Fruit fly (Drosophila melanogaster): ENCODE measurements around the gene teq.

teq gene

DNA sequence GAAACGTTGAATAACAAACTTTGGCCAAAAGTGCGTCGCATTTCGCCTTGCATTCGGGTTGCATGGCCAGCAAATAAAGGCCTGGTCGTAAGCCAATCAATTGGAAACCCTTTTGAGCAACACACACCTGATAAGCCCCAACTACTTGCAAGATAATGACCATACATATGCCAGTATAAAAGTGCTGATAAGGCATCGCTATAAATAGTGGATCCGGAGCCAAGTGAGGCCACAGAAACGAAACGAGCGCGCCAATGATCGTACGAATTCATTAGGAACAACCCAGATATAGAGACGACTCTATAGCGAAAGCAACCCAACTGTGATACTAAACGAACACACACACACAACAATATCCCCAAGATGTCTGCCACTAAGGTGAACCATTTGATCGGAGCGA, 22.2 kb downstream of the teq start, which contains the start of gene CG13315:
Gene CG13315, plus strand, starts transcription at position 230 of the 400 bp plus-strand sequence.
- TF ChIP-seq h (GFP tag; optimal IDR thresholded peaks at IDR 0.05) (peak; percentile 15), jim (GFP tag; optimal IDR thresholded peaks at IDR 0.05) (no peak), rgr (GFP tag; optimal IDR thresholded peaks at IDR 0.05) (peak; percentile 35), Abd-B (GFP tag; optimal IDR thresholded peaks at IDR 0.05) (no peak), Hr83 (GFP tag; optimal IDR thresholded peaks at IDR 0.05; ENCODE audit: poor library complexity, severe bottlenecking) (peak; percentile 24), foxo (GFP tag; optimal IDR thresholded peaks at IDR 0.05) (no peak), usp (GFP tag; optimal IDR thresholded peaks at IDR 0.05) (no peak), psq (GFP tag; optimal IDR thresholded peaks at IDR 0.05) (no peak), fru (GFP tag; optimal IDR thresholded peaks at IDR 0.05) (peak; percentile 13)

dm6 chr3L:9113582-9114282, 39.3 kb downstream of the teq start:
- TF ChIP-seq dmrt93B (GFP tag; optimal IDR thresholded peaks at IDR 0.05), result no peak
- TF ChIP-seq Dfd (GFP tag; optimal IDR thresholded peaks at IDR 0.05), result peak; percentile 87

- peak; percentile 80 for TF ChIP-seq Dfd (GFP tag; optimal IDR thresholded peaks at IDR 0.05)
- TF ChIP-seq GATAd (GFP tag; optimal IDR thresholded peaks at IDR 0.05), result no peak
Observed at dm6 chr3L:9114404-9114803, 40.0 kb downstream of the teq start.

- no peak for TF ChIP-seq Hnf4 (GFP tag; optimal IDR thresholded peaks at IDR 0.05)
- TF ChIP-seq Dfd (GFP tag; optimal IDR thresholded peaks at IDR 0.05), result peak; percentile 1
- no peak for TF ChIP-seq pan (optimal IDR thresholded peaks at IDR 0.05)
Observed at dm6 chr3L:9115654-9116053, 41.2 kb downstream of the teq start.

DNA sequence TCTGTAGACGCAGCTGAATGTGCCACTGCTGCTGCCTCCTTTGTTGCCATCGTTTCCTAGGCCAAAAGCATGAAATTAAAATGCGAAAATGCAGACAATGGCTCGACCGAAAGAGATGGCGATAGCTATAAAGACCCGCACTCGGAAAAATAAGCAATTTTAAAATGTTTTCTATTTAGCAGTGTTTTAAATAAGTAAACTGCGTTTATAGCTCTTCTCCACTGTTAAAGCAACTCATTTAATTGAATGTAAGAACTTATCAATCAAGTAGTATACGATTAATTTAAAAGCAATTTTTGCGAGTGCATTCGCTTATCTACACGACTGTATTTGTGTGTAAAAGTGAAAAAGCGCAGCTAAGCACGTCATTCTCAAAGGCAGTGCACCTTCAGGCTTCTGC, 45.1 kb downstream of the teq start:
- TF ChIP-seq usp (GFP tag; optimal IDR thresholded peaks at IDR 0.05) (no peak), N (GFP tag; optimal IDR thresholded peaks at IDR 0.05) (no peak), foxo (GFP tag; optimal IDR thresholded peaks at IDR 0.05) (peak in 1 of 2 experiments; percentile 16), HLH106 (tag; optimal IDR thresholded peaks at IDR 0.05) (peak; percentile 3)

dm6 chr3L:9121289-9121688, 46.8 kb downstream of the teq start:
- TF ChIP-seq usp (GFP tag; optimal IDR thresholded peaks at IDR 0.05), result no peak
- no peak for TF ChIP-seq foxo (GFP tag; optimal IDR thresholded peaks at IDR 0.05)
- no peak for TF ChIP-seq Hr78 (GFP tag; optimal IDR thresholded peaks at IDR 0.05)
- TF ChIP-seq HLH106 (tag; optimal IDR thresholded peaks at IDR 0.05), result no peak
- no peak for TF ChIP-seq fru (GFP tag; optimal IDR thresholded peaks at IDR 0.05)
- TF ChIP-seq Jra (GFP tag; optimal IDR thresholded peaks at IDR 0.05), result no peak
- no peak for TF ChIP-seq N (GFP tag; optimal IDR thresholded peaks at IDR 0.05)
- no peak for TF ChIP-seq Hr83 (GFP tag; optimal IDR thresholded peaks at IDR 0.05; ENCODE audit: poor library complexity, severe bottlenecking)
- no peak for TF ChIP-seq dl (GFP tag; optimal IDR thresholded peaks at IDR 0.05; ENCODE audit: insufficient read depth in 1 of 2, partially characterized antibody in 2 of 2)
- no peak for TF ChIP-seq Vsx2 (GFP tag; optimal IDR thresholded peaks at IDR 0.05; ENCODE audit: partially characterized antibody)
- TF ChIP-seq tai (GFP tag; optimal IDR thresholded peaks at IDR 0.05), result no peak
- TF ChIP-seq pan (optimal IDR thresholded peaks at IDR 0.05), result no peak
- no peak for TF ChIP-seq dmrt93B (GFP tag; optimal IDR thresholded peaks at IDR 0.05)

DNA sequence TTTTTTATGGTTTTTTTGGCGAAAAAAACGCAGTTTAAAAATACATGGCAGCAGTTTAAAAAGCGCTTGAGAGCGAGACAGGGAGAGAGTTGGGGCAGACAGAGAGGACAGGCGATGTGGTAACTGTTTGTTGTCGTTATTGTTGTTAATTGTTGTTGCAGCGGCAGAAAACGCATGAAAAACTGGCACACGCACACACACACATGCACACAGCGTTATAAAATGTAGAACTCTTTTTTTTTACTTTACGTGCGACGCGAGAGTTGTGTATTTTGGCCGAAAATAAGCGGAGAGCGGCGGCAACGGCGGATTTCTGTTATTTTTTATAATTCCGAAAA, 50.4 kb downstream of the teq start:
- TF ChIP-seq rgr (GFP tag; optimal IDR thresholded peaks at IDR 0.05) (no peak), brk (GFP tag; optimal IDR thresholded peaks at IDR 0.05) (no peak), Dfd (GFP tag; optimal IDR thresholded peaks at IDR 0.05) (peak; percentile 27)

- TF ChIP-seq CG32264 (GFP tag; optimal IDR thresholded peaks at IDR 0.05) (no peak), Dif (GFP tag; optimal IDR thresholded peaks at IDR 0.05; ENCODE audit: partially characterized antibody) (peak; percentile 75), dl (GFP tag; optimal IDR thresholded peaks at IDR 0.05; ENCODE audit: insufficient read depth in 1 of 2, partially characterized antibody in 2 of 2) (peak; percentile 62 to 69)
Observed at dm6 chr3L:9125261-9126020, 51.0 kb downstream of the teq start.

All from whole organism, wandering third instar larva.